Worm (Caenorhabditis elegans): Measurements from ENCODE around the gene eif-2Bgamma.

Gene eif-2Bgamma

ce11 chrII:6923792-6924191, 43.7 kb downstream of the eif-2Bgamma start:
- TF ChIP-seq sem-2 (GFP tag; optimal IDR thresholded peaks at IDR 0.05) (no peak), lsy-2 (tag; optimal IDR thresholded peaks at IDR 0.05) (peak; percentile 40), nhr-2 (tag; optimal IDR thresholded peaks at IDR 0.05) (no peak), bed-3 (GFP tag; optimal IDR thresholded peaks at IDR 0.05) (no peak), elt-1 (tag; optimal IDR thresholded peaks at IDR 0.05; ENCODE audit: borderline replicate concordance, insufficient read depth) (no peak), unc-62 (GFP tag; optimal IDR thresholded peaks at IDR 0.05) (no peak), M03D4.4 (tag; optimal IDR thresholded peaks at IDR 0.05) (no peak)

ce11 chrII:6919363-6919851, 48.0 kb downstream of the eif-2Bgamma start, which contains the start of gene B0252.1:
TSS of gene B0252.1 (plus strand) at chrII:6919680.
- TF ChIP-seq nhr-12 (tag; optimal IDR thresholded peaks at IDR 0.05) (no peak), mep-1 (tag; optimal IDR thresholded peaks at IDR 0.05) (no peak), nhr-76 (tag; optimal IDR thresholded peaks at IDR 0.05) (no peak), nhr-28 (tag; optimal IDR thresholded peaks at IDR 0.05) (no peak), unc-120 (tag; optimal IDR thresholded peaks at IDR 0.05; ENCODE audit: poor library complexity, severe bottlenecking) (no peak), unc-39 (tag; optimal IDR thresholded peaks at IDR 0.05) (no peak), bed-3 (GFP tag; optimal IDR thresholded peaks at IDR 0.05) (no peak), ceh-43 (GFP tag; optimal IDR thresholded peaks at IDR 0.05) (no peak), mls-2 (tag; optimal IDR thresholded peaks at IDR 0.05) (no peak), cnd-1 (tag; optimal IDR thresholded peaks at IDR 0.05) (no peak), pha-4 (tag; optimal IDR thresholded peaks at IDR 0.05) (no peak), unc-62 (GFP tag; optimal IDR thresholded peaks at IDR 0.05) (no peak), tbx-8 (GFP tag; optimal IDR thresholded peaks at IDR 0.05) (no peak), ceh-39 (tag; optimal IDR thresholded peaks at IDR 0.05) (no peak)

ce11 chrII:6918862-6919261, 48.6 kb downstream of the eif-2Bgamma start, which contains the start of gene B0252.5:
TSS of gene B0252.5 (minus strand) at chrII:6918878.
- TF ChIP-seq elt-1 (tag; optimal IDR thresholded peaks at IDR 0.05; ENCODE audit: borderline replicate concordance, insufficient read depth) (no peak), flh-1 (GFP tag; optimal IDR thresholded peaks at IDR 0.05) (no peak), lsy-2 (tag; optimal IDR thresholded peaks at IDR 0.05) (no peak), pha-4 (tag; optimal IDR thresholded peaks at IDR 0.05) (no peak), cnd-1 (tag; optimal IDR thresholded peaks at IDR 0.05) (no peak), lin-13 (tag; optimal IDR thresholded peaks at IDR 0.05) (no peak), nhr-12 (tag; optimal IDR thresholded peaks at IDR 0.05) (no peak), drap-1 (GFP tag; optimal IDR thresholded peaks at IDR 0.05) (no peak), ceh-83 (GFP tag; optimal IDR thresholded peaks at IDR 0.05) (no peak), ces-1 (GFP tag; optimal IDR thresholded peaks at IDR 0.05) (no peak), ztf-11 (tag; optimal IDR thresholded peaks at IDR 0.05) (no peak), nhr-28 (tag; optimal IDR thresholded peaks at IDR 0.05) (no peak), nhr-237 (tag; optimal IDR thresholded peaks at IDR 0.05) (no peak), snpc-4 (tag; optimal IDR thresholded peaks at IDR 0.05) (no peak), hlh-1 (tag; optimal IDR thresholded peaks at IDR 0.05) (no peak), blmp-1 (tag; optimal IDR thresholded peaks at IDR 0.05) (no peak), mep-1 (tag; optimal IDR thresholded peaks at IDR 0.05) (no peak)

- no peak for TF ChIP-seq ztf-11 (tag; optimal IDR thresholded peaks at IDR 0.05)
- no peak for TF ChIP-seq pha-4 (tag; optimal IDR thresholded peaks at IDR 0.05)
- no peak for TF ChIP-seq ham-2 (GFP tag; optimal IDR thresholded peaks at IDR 0.05)
- no peak for TF ChIP-seq flh-1 (GFP tag; optimal IDR thresholded peaks at IDR 0.05)
- TF ChIP-seq ceh-83 (GFP tag; optimal IDR thresholded peaks at IDR 0.05): no peak
- TF ChIP-seq elt-1 (tag; optimal IDR thresholded peaks at IDR 0.05; ENCODE audit: borderline replicate concordance, insufficient read depth): no peak
- TF ChIP-seq unc-62 (GFP tag; optimal IDR thresholded peaks at IDR 0.05): no peak
- no peak for TF ChIP-seq bed-3 (GFP tag; optimal IDR thresholded peaks at IDR 0.05)
- no peak for TF ChIP-seq ceh-39 (tag; optimal IDR thresholded peaks at IDR 0.05)
- TF ChIP-seq sem-2 (GFP tag; optimal IDR thresholded peaks at IDR 0.05): no peak
- TF ChIP-seq nhr-12 (tag; optimal IDR thresholded peaks at IDR 0.05): no peak
- no peak for TF ChIP-seq mep-1 (tag; optimal IDR thresholded peaks at IDR 0.05)
- no peak for TF ChIP-seq ceh-43 (GFP tag; optimal IDR thresholded peaks at IDR 0.05)
These were observed 49.7 kb downstream of the eif-2Bgamma start, which contains the start of gene B0252.11 for ce11 chrII:6917710-6918109. TSS of gene B0252.11 (minus strand) at chrII:6917810.

- peak; percentile 13 for TF ChIP-seq ces-1 (GFP tag; optimal IDR thresholded peaks at IDR 0.05)
- no peak for TF ChIP-seq lsy-2 (tag; optimal IDR thresholded peaks at IDR 0.05)
These were observed 51.6 kb downstream of the eif-2Bgamma start, which contains the start of gene B0252.8 for ce11 chrII:6915875-6916274. TSS of gene B0252.8 (plus strand) at chrII:6916166.
